Worm (Caenorhabditis elegans): ENCODE data around the gene hpo-29.

DNA sequence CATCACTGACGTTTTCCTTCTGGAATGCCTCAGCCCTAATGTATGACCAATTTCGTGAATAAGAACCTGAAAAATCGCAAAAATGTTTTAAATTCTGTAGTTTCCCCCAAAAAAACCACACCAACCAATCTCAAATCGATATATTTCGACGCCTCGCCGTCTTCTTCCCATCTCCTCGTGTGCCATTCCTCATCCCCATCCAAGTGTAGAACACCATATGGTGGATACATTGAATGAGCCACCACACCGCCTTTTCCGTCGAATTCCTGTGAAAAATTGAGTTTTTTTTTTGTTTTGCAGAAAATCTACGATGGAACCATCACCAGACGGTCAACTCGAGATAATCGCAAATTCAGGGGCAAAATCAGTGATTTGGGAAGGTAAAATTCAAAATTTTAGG, 56.7 kb downstream of the hpo-29 start, which contains the start of gene Y50D7A.1:
- TF ChIP-seq mdl-1 (tag; optimal IDR thresholded peaks at IDR 0.05), result no peak
- no peak for TF ChIP-seq zag-1 (tag; optimal IDR thresholded peaks at IDR 0.05)
- TF ChIP-seq lin-13 (GFP tag; optimal IDR thresholded peaks at IDR 0.05), result no peak
- no peak for TF ChIP-seq lsy-2 (tag; optimal IDR thresholded peaks at IDR 0.05)
- TF ChIP-seq F13H6.1 (tag; optimal IDR thresholded peaks at IDR 0.05), result no peak
- TF ChIP-seq nhr-25 (tag; optimal IDR thresholded peaks at IDR 0.05), result no peak
- TF ChIP-seq ZK546.5 (tag; optimal IDR thresholded peaks at IDR 0.05), result no peak
- no peak for TF ChIP-seq ama-1 (optimal IDR thresholded peaks at IDR 0.05)
- no peak for TF ChIP-seq nhr-237 (tag; optimal IDR thresholded peaks at IDR 0.05)
- TF ChIP-seq nhr-10 (tag; optimal IDR thresholded peaks at IDR 0.05), result no peak
- TF ChIP-seq nhr-129 (tag; optimal IDR thresholded peaks at IDR 0.05), result no peak
